Fruit fly (Drosophila melanogaster) whole organism, adult: ENCODE measurements around the gene mgl.
A peak's percentile ranks its signal among the peaks of the same experiment; 100 is the strongest.

Source experiments
- CG11617 ChIP-seq: fragments of 200-800 bp; sonication (Bioruptor generic); optimal IDR thresholded peaks from 2 replicates; lab custom pipeline; 2017; ENCODE audit warnings: mild to moderate bottlenecking, missing biosample characterization, missing genetic modification reagents, missing genetic modification characterization
- CG12768 ChIP-seq: fragments of 200-800 bp; sonication (Bioruptor generic); optimal IDR thresholded peaks from 2 replicates; lab custom pipeline; 2017; ENCODE audit warnings: missing biosample characterization, missing genetic modification characterization, mild to moderate bottlenecking, moderate library complexity, missing genetic modification reagents
- CG14711 ChIP-seq: fragments of 200-800 bp; sonication (Bioruptor generic); optimal IDR thresholded peaks from 2 replicates; lab custom pipeline; 2018; ENCODE audit warnings: missing biosample characterization, mild to moderate bottlenecking, missing genetic modification characterization, moderate library complexity
- CG1620 ChIP-seq: fragments of 200-800 bp; sonication (Bioruptor generic); optimal IDR thresholded peaks from 2 replicates; lab custom pipeline; 2016; ENCODE audit warnings: missing biosample characterization, missing genetic modification characterization
- CG33017 ChIP-seq: fragments of 200-800 bp; sonication (Bioruptor generic); optimal IDR thresholded peaks from 2 replicates; lab custom pipeline; 2018; ENCODE audit warnings: missing biosample characterization, mild to moderate bottlenecking, missing genetic modification characterization, moderate library complexity
- CG5204 ChIP-seq: fragments of 200-800 bp; sonication (Bioruptor generic); optimal IDR thresholded peaks from 2 replicates; lab custom pipeline; 2016; ENCODE audit warnings: missing biosample characterization, missing genetic modification characterization
- CG7045 ChIP-seq: fragments of 200-800 bp; sonication (Bioruptor generic); optimal IDR thresholded peaks from 2 replicates; lab custom pipeline; 2017; ENCODE audit warnings: missing biosample characterization, mild to moderate bottlenecking, missing genetic modification characterization
- CG7101 ChIP-seq: fragments of 200-800 bp; sonication (Bioruptor generic); optimal IDR thresholded peaks from 2 replicates; lab custom pipeline; 2018; ENCODE audit warnings: missing biosample characterization, mild to moderate bottlenecking, missing genetic modification characterization, moderate library complexity
- Clk ChIP-seq: fragments of 200-800 bp; sonication (Bioruptor generic); optimal IDR thresholded peaks from 2 replicates; lab custom pipeline; 2017; ENCODE audit warnings: missing biosample characterization, missing genetic modification characterization
- Crg-1 ChIP-seq: fragments of 200-800 bp; sonication (Bioruptor generic); optimal IDR thresholded peaks from 2 replicates; lab custom pipeline; 2016; ENCODE audit warnings: missing biosample characterization, missing genetic modification characterization
- Hr96 ChIP-seq: fragments of 200-800 bp; sonication (Bioruptor generic); optimal IDR thresholded peaks from 2 replicates; lab custom pipeline; 2016; ENCODE audit warnings: missing biosample characterization, missing genetic modification characterization
- Mnt ChIP-seq: fragments of 200-800 bp; sonication (Bioruptor generic); optimal IDR thresholded peaks from 2 replicates; lab custom pipeline; 2016; ENCODE audit warnings: missing biosample characterization, mild to moderate bottlenecking, missing genetic modification characterization
- bab1 ChIP-seq: fragments of 200-800 bp; sonication (Bioruptor generic); optimal IDR thresholded peaks from 3 replicates; lab custom pipeline; 2019; ENCODE audit warnings: missing biosample characterization, mild to moderate bottlenecking, missing genetic modification characterization, moderate library complexity
- cic ChIP-seq: fragments of 200-800 bp; sonication (Bioruptor generic); optimal IDR thresholded peaks from 2 replicates; lab custom pipeline; 2017; ENCODE audit warnings: missing biosample characterization, mild to moderate bottlenecking, missing genetic modification characterization, moderate library complexity
- cnc ChIP-seq, 2 experiments: fragments of >200 bp; optimal IDR thresholded peaks; 2 replicates each; lab custom pipeline; 2017
- kay ChIP-seq: fragments of 200-800 bp; sonication (Bioruptor generic); peaks from one replicate; lab custom pipeline; 2016; ENCODE audit warnings: missing biosample characterization, missing genetic modification characterization, borderline replicate concordance
- ovo ChIP-seq: fragments of 200-800 bp; sonication (Bioruptor generic); optimal IDR thresholded peaks from 2 replicates; lab custom pipeline; 2016; ENCODE audit warnings: missing biosample characterization, missing genetic modification characterization
- pad ChIP-seq: fragments of 200-800 bp; sonication (Bioruptor generic); optimal IDR thresholded peaks from 3 replicates; lab custom pipeline; 2017; ENCODE audit warnings: missing biosample characterization, missing genetic modification characterization, mild to moderate bottlenecking, moderate library complexity, missing genetic modification reagents
- tj ChIP-seq: fragments of 200-800 bp; sonication (Bioruptor generic); optimal IDR thresholded peaks from 3 replicates; lab custom pipeline; 2017; ENCODE audit warnings: missing biosample characterization, mild to moderate bottlenecking, missing genetic modification characterization, moderate library complexity
- toe ChIP-seq: fragments of 200-800 bp; sonication (Bioruptor generic); optimal IDR thresholded peaks from 2 replicates; lab custom pipeline; 2016; ENCODE audit warnings: missing biosample characterization, missing genetic modification characterization

mgl gene

dm6 chrX:9394358-9394757 lies 105.6 kb downstream of the mgl start:
- TF ChIP-seq toe (GFP tag; lab: Kevin White, UChicago) (no peak), bab1 (no peak), CG33017 (no peak), tj (no peak), CG7045 (no peak), cic (no peak), Crg-1 (GFP tag; lab: Kevin White, UChicago) (no peak), Mnt (no peak), CG1620 (no peak), CG14711 (tag; lab: Kevin White, UChicago) (no peak), ovo (no peak)

- TF ChIP-seq kay (GFP tag; lab: Kevin White, UChicago) = no peak
- peak; percentile 41 for TF ChIP-seq CG5204 (GFP tag; lab: Kevin White, UChicago)
- TF ChIP-seq Crg-1 (GFP tag; lab: Kevin White, UChicago) = peak; percentile 1
- peak; percentile 41 for TF ChIP-seq ovo
- TF ChIP-seq Mnt = peak; percentile 84
- no peak for TF ChIP-seq cnc (optimal IDR thresholded peaks at IDR 0.05; lab: Kevin White, UChicago)
- TF ChIP-seq cic = no peak
- TF ChIP-seq CG33017 = no peak
- TF ChIP-seq CG1620 = peak; percentile 62
- peak; percentile 59 for TF ChIP-seq CG7101
- TF ChIP-seq CG12768 (GFP tag; lab: Kevin White, UChicago) = no peak
- peak; percentile 61 for TF ChIP-seq bab1
- peak; percentile 49 for TF ChIP-seq Hr96 (GFP tag; lab: Kevin White, UChicago)
Observed at dm6 chrX:9355996-9356708, 143.8 kb downstream of the mgl start, which contains the start of the genes Zdhhc8 and BCL7-like. Zdhhc8 (minus strand) TSS chrX:9356227. BCL7-like (plus strand) TSS chrX:9356634.

- no peak for TF ChIP-seq CG11617
- no peak for TF ChIP-seq Hr96 (GFP tag; lab: Kevin White, UChicago)
- TF ChIP-seq Clk = no peak
- TF ChIP-seq Crg-1 (GFP tag; lab: Kevin White, UChicago) = peak; percentile 43
- no peak for TF ChIP-seq Mnt
- no peak for TF ChIP-seq CG14711 (tag; lab: Kevin White, UChicago)
- TF ChIP-seq CG7101 = no peak
- TF ChIP-seq CG1620 = peak; percentile 27
- TF ChIP-seq bab1 = no peak
- TF ChIP-seq ovo = peak; percentile 27
- TF ChIP-seq pad = no peak
- no peak for TF ChIP-seq CG12768 (GFP tag; lab: Kevin White, UChicago)
- peak; percentile 34 for TF ChIP-seq tj
- TF ChIP-seq toe (GFP tag; lab: Kevin White, UChicago) = no peak
- TF ChIP-seq CG7045 = no peak
- TF ChIP-seq cnc (optimal IDR thresholded peaks at IDR 0.05; lab: Kevin White, UChicago) = no peak
- no peak for TF ChIP-seq CG33017
- TF ChIP-seq CG5204 (GFP tag; lab: Kevin White, UChicago) = no peak
- TF ChIP-seq kay (GFP tag; lab: Kevin White, UChicago) = peak; percentile 38
- no peak for TF ChIP-seq cic
Observed at dm6 chrX:9355193-9355995, 144.5 kb downstream of the mgl start.

dm6 chrX:9354773-9355172 lies 145.2 kb downstream of the mgl start:
- TF ChIP-seq toe (GFP tag; lab: Kevin White, UChicago) = no peak
- TF ChIP-seq CG1620 = no peak
- TF ChIP-seq Mnt = no peak
- no peak for TF ChIP-seq CG11617
- TF ChIP-seq Clk = no peak
- TF ChIP-seq CG12768 (GFP tag; lab: Kevin White, UChicago) = no peak
- TF ChIP-seq CG33017 = no peak
- no peak for TF ChIP-seq CG7101
- TF ChIP-seq CG5204 (GFP tag; lab: Kevin White, UChicago) = no peak
- no peak for TF ChIP-seq ovo
- TF ChIP-seq CG14711 (tag; lab: Kevin White, UChicago) = no peak
- no peak for TF ChIP-seq pad
- TF ChIP-seq Crg-1 (GFP tag; lab: Kevin White, UChicago) = no peak
- TF ChIP-seq Hr96 (GFP tag; lab: Kevin White, UChicago) = no peak
- TF ChIP-seq cic = no peak
- TF ChIP-seq bab1 = no peak

dm6 chrX:9352112-9353096 lies 147.5 kb downstream of the mgl start:
- peak; percentile 25 for TF ChIP-seq toe (GFP tag; lab: Kevin White, UChicago)
- TF ChIP-seq cnc (optimal IDR thresholded peaks at IDR 0.05; lab: Kevin White, UChicago) = no peak
- TF ChIP-seq Hr96 (GFP tag; lab: Kevin White, UChicago) = peak; percentile 11
- peak; percentile 64 for TF ChIP-seq CG7101
- TF ChIP-seq CG14711 (tag; lab: Kevin White, UChicago) = peak; percentile 60
- TF ChIP-seq Clk = no peak
- TF ChIP-seq CG7045 = no peak
- TF ChIP-seq tj = peak; percentile 52
- TF ChIP-seq pad = peak; percentile 20
- peak; percentile 17 for TF ChIP-seq ovo
- no peak for TF ChIP-seq CG5204 (GFP tag; lab: Kevin White, UChicago)
- peak; percentile 26 for TF ChIP-seq CG1620
- TF ChIP-seq CG33017 = peak; percentile 45
- peak; percentile 31 for TF ChIP-seq bab1
- TF ChIP-seq CG11617 = peak; percentile 38
